Fruit fly (Drosophila melanogaster): ENCODE data around the gene ppl.

Gene ppl

dm6 chr3L:21280996-21281691 is at the start of gene ppl:
Gene ppl, minus strand, starts transcription at chr3L:21281506.
- TF ChIP-seq CG8478 (optimal IDR thresholded peaks at IDR 0.05): no peak
- TF ChIP-seq CTCF (optimal IDR thresholded peaks at IDR 0.05): peak in 1 of 2 experiments; percentile 18

dm6 chr3L:21324724-21325123 is 43.4 kb upstream of the ppl start:
- TF ChIP-seq CTCF (optimal IDR thresholded peaks at IDR 0.05) (no peak), CG8478 (optimal IDR thresholded peaks at IDR 0.05) (no peak)

- no peak for TF ChIP-seq CTCF (optimal IDR thresholded peaks at IDR 0.05)
- TF ChIP-seq CG8478 (optimal IDR thresholded peaks at IDR 0.05): no peak
Measured at dm6 chr3L:21321807-21322503, 40.6 kb upstream of the ppl start.

- no peak for TF ChIP-seq CG8478 (optimal IDR thresholded peaks at IDR 0.05)
- no peak for TF ChIP-seq CTCF (optimal IDR thresholded peaks at IDR 0.05)
Measured at dm6 chr3L:21319957-21320356, 38.7 kb upstream of the ppl start.

dm6 chr3L:21319313-21319907 is 38.1 kb upstream of the ppl start:
- TF ChIP-seq CG8478 (optimal IDR thresholded peaks at IDR 0.05) (no peak), CTCF (optimal IDR thresholded peaks at IDR 0.05) (no peak)

- TF ChIP-seq CG8478 (optimal IDR thresholded peaks at IDR 0.05) (no peak), CTCF (optimal IDR thresholded peaks at IDR 0.05) (no peak)
Measured at dm6 chr3L:21318474-21318873, 37.2 kb upstream of the ppl start, which contains the start of gene Rab26. Gene Rab26, plus strand, starts transcription at chr3L:21318774.

dm6 chr3L:21317416-21318259 is 36.3 kb upstream of the ppl start, which contains the start of gene Pc:
Gene Pc, minus strand, starts transcription at chr3L:21318020.
- no peak for TF ChIP-seq CG8478 (optimal IDR thresholded peaks at IDR 0.05)
- peak; percentile 60 to 75 for TF ChIP-seq CTCF (optimal IDR thresholded peaks at IDR 0.05)

dm6 chr3L:21304400-21304799 is 23.1 kb upstream of the ppl start, which contains the start of the genes CG11309 and CG7632:
Gene CG11309, minus strand, starts transcription at chr3L:21304658.
Gene CG7632, plus strand, starts transcription at chr3L:21304697.
- no peak for TF ChIP-seq CTCF (optimal IDR thresholded peaks at IDR 0.05)
- no peak for TF ChIP-seq CG8478 (optimal IDR thresholded peaks at IDR 0.05)

- no peak for TF ChIP-seq CG8478 (optimal IDR thresholded peaks at IDR 0.05)
- no peak for TF ChIP-seq CTCF (optimal IDR thresholded peaks at IDR 0.05)
Measured at dm6 chr3L:21303659-21304058, 22.4 kb upstream of the ppl start.

- no peak for TF ChIP-seq CTCF (optimal IDR thresholded peaks at IDR 0.05)
- TF ChIP-seq CG8478 (optimal IDR thresholded peaks at IDR 0.05): no peak
Measured at dm6 chr3L:21302493-21302892, 21.2 kb upstream of the ppl start.

- no peak for TF ChIP-seq CG8478 (optimal IDR thresholded peaks at IDR 0.05)
- no peak for TF ChIP-seq CTCF (optimal IDR thresholded peaks at IDR 0.05)
Measured at dm6 chr3L:21301737-21302487, 20.6 kb upstream of the ppl start.

- TF ChIP-seq CG8478 (optimal IDR thresholded peaks at IDR 0.05): no peak
- no peak for TF ChIP-seq CTCF (optimal IDR thresholded peaks at IDR 0.05)
Measured at dm6 chr3L:21300280-21300679, 19.0 kb upstream of the ppl start, which contains the start of gene Cpr78Cc. Gene Cpr78Cc, plus strand, starts transcription at chr3L:21300580.

dm6 chr3L:21299203-21299602 is 17.9 kb upstream of the ppl start:
- TF ChIP-seq CTCF (optimal IDR thresholded peaks at IDR 0.05) (no peak), CG8478 (optimal IDR thresholded peaks at IDR 0.05) (no peak)

- no peak for TF ChIP-seq CG8478 (optimal IDR thresholded peaks at IDR 0.05)
- no peak for TF ChIP-seq CTCF (optimal IDR thresholded peaks at IDR 0.05)
Measured at dm6 chr3L:21298375-21298774, 17.1 kb upstream of the ppl start, which contains the start of gene CG43702. Gene CG43702, plus strand, starts transcription at chr3L:21298675.

Data from S2 (cell line).